Fruit fly (Drosophila melanogaster) whole organism, prepupa: ENCODE data around the gene e.
A peak's percentile ranks its signal among the peaks of the same experiment; 100 is the strongest.

Experiments used
- Blimp-1 ChIP-seq: fragments of 200-800 bp; sonication (Bioruptor generic); optimal IDR thresholded peaks from 3 replicates; lab custom pipeline; 2017; ENCODE audit warnings: missing biosample characterization, missing genetic modification characterization, mild to moderate bottlenecking, moderate library complexity, missing genetic modification reagents
- CG10631 ChIP-seq: fragments of 200-800 bp; sonication (Bioruptor generic); optimal IDR thresholded peaks from 2 replicates; lab custom pipeline; 2016; ENCODE audit warnings: missing biosample characterization, missing genetic modification characterization
- CG10669 ChIP-seq: fragments of 200-800 bp; sonication (Bioruptor generic); optimal IDR thresholded peaks from 3 replicates; lab custom pipeline; 2018; ENCODE audit warnings: missing biosample characterization, mild to moderate bottlenecking, missing genetic modification characterization, moderate library complexity
- CG11294 ChIP-seq: fragments of 200-800 bp; sonication (Bioruptor generic); IDR thresholded peaks from 2 replicates; pipeline ENCODE4 v1.3.6; 2022; ENCODE audit warnings: missing biosample characterization, missing genetic modification characterization
- CG15336 ChIP-seq: fragments of 200-800 bp; sonication (Bioruptor generic); IDR thresholded peaks from 2 replicates; pipeline ENCODE4 v1.3.6; 2022; ENCODE audit warnings: missing biosample characterization, missing genetic modification characterization
- CG3032 ChIP-seq: fragments of 200-800 bp; optimal IDR thresholded peaks from 2 replicates; lab custom pipeline; 2019; ENCODE audit warnings: missing biosample characterization, mild to moderate bottlenecking, missing genetic modification characterization, moderate library complexity
- CG31627 ChIP-seq: fragments of 200-800 bp; sonication (Bioruptor generic); optimal IDR thresholded peaks from 3 replicates; lab custom pipeline; 2016; ENCODE audit warnings: missing biosample characterization, missing genetic modification characterization
- CG32006 ChIP-seq: fragments of 200-800 bp; sonication (Bioruptor generic); optimal IDR thresholded peaks from 3 replicates; lab custom pipeline; 2017; ENCODE audit warnings: missing biosample characterization, mild to moderate bottlenecking, missing genetic modification characterization
- CG34406 ChIP-seq: fragments of 200-800 bp; sonication (Bioruptor generic); optimal IDR thresholded peaks from 3 replicates; lab custom pipeline; 2016; ENCODE audit warnings: missing biosample characterization, missing genetic modification characterization
- CG3919 ChIP-seq: fragments of 200-800 bp; sonication (Bioruptor generic); optimal IDR thresholded peaks from 3 replicates; lab custom pipeline; 2016; ENCODE audit warnings: missing biosample characterization, missing genetic modification characterization
- CG6163 ChIP-seq: fragments of 200-800 bp; sonication (Bioruptor generic); IDR thresholded peaks from 3 replicates; pipeline ENCODE4 v1.3.6; 2022; ENCODE audit warnings: missing biosample characterization, missing genetic modification characterization
- CG6276 ChIP-seq: fragments of 200-800 bp; sonication (Bioruptor generic); optimal IDR thresholded peaks from 2 replicates; lab custom pipeline; 2017; ENCODE audit warnings: missing biosample characterization, mild to moderate bottlenecking, missing genetic modification characterization
- CG6808 ChIP-seq: fragments of 200-800 bp; sonication (Bioruptor generic); optimal IDR thresholded peaks from 3 replicates; lab custom pipeline; 2017; ENCODE audit warnings: missing biosample characterization, missing genetic modification characterization, mild to moderate bottlenecking, moderate library complexity, missing genetic modification reagents
- CG7368 ChIP-seq: fragments of 200-800 bp; sonication (Bioruptor generic); optimal IDR thresholded peaks from 3 replicates; lab custom pipeline; 2016; ENCODE audit warnings: missing biosample characterization, missing genetic modification characterization
- CG8319 ChIP-seq: fragments of 200-800 bp; sonication (Bioruptor generic); optimal IDR thresholded peaks from 3 replicates; lab custom pipeline; 2016; ENCODE audit warnings: missing biosample characterization, missing genetic modification characterization
- CG8632 ChIP-seq: fragments of 200-800 bp; sonication (Bioruptor generic); optimal IDR thresholded peaks from 3 replicates; lab custom pipeline; 2016; ENCODE audit warnings: missing biosample characterization, missing genetic modification characterization
- CG9139 ChIP-seq: fragments of 200-800 bp; sonication (Bioruptor generic); optimal IDR thresholded peaks from 3 replicates; lab custom pipeline; 2017; ENCODE audit warnings: missing biosample characterization, mild to moderate bottlenecking, missing genetic modification characterization
- Eip75B ChIP-seq: fragments of 200-800 bp; sonication (Bioruptor generic); optimal IDR thresholded peaks from 3 replicates; lab custom pipeline; 2016; ENCODE audit warnings: missing biosample characterization, missing genetic modification characterization
- Eip93F ChIP-seq: fragments of 200-800 bp; sonication (Bioruptor generic); optimal IDR thresholded peaks from 2 replicates; lab custom pipeline; 2016; ENCODE audit warnings: missing biosample characterization, mild to moderate bottlenecking, missing genetic modification characterization
- Gug ChIP-seq: fragments of 200-800 bp; sonication (Bioruptor generic); IDR thresholded peaks from 2 replicates; pipeline ENCODE4 v1.3.6; 2022; ENCODE audit warnings: missing biosample characterization, missing genetic modification characterization
- Hr38 ChIP-seq: sonication (Bioruptor generic); optimal IDR thresholded peaks from 2 replicates; lab custom pipeline; 2016; ENCODE audit warnings: missing biosample characterization, missing genetic modification characterization
- Hr39 ChIP-seq: fragments of 200-800 bp; sonication (Bioruptor generic); optimal IDR thresholded peaks from 2 replicates; lab custom pipeline; 2016; ENCODE audit warnings: missing biosample characterization, missing genetic modification characterization
- Lpt ChIP-seq: fragments of 200-800 bp; sonication (Bioruptor generic); optimal IDR thresholded peaks from 3 replicates; lab custom pipeline; 2016; ENCODE audit warnings: missing biosample characterization, missing genetic modification characterization
- OdsH ChIP-seq: fragments of 200-800 bp; sonication (Bioruptor generic); optimal IDR thresholded peaks from 3 replicates; lab custom pipeline; 2016; ENCODE audit warnings: missing biosample characterization, missing genetic modification characterization
- Sox102F ChIP-seq: fragments of 200-800 bp; sonication (Bioruptor generic); optimal IDR thresholded peaks from 2 replicates; lab custom pipeline; 2016; ENCODE audit warnings: missing biosample characterization, mild to moderate bottlenecking, missing genetic modification characterization
- Sox14 ChIP-seq: fragments of 200-800 bp; sonication (Bioruptor generic); optimal IDR thresholded peaks from 3 replicates; lab custom pipeline; 2016; ENCODE audit warnings: missing biosample characterization, missing genetic modification characterization
- Sox15 ChIP-seq: fragments of 200-800 bp; sonication (Bioruptor generic); optimal IDR thresholded peaks from 3 replicates; lab custom pipeline; 2016; ENCODE audit warnings: missing biosample characterization, missing genetic modification characterization
- achi ChIP-seq: fragments of 200-800 bp; sonication (Bioruptor generic); optimal IDR thresholded peaks from 3 replicates; lab custom pipeline; 2016; ENCODE audit warnings: missing biosample characterization, missing genetic modification characterization
- cyc ChIP-seq: fragments of 200-800 bp; sonication (Bioruptor generic); optimal IDR thresholded peaks from 3 replicates; lab custom pipeline; 2016; ENCODE audit warnings: missing biosample characterization, missing genetic modification characterization
- dac ChIP-seq: fragments of 200-800 bp; sonication (Bioruptor generic); optimal IDR thresholded peaks from 2 replicates; lab custom pipeline; 2017; ENCODE audit warnings: missing biosample characterization, mild to moderate bottlenecking, missing genetic modification characterization
- fd59A ChIP-seq: fragments of 200-800 bp; sonication (Bioruptor generic); optimal IDR thresholded peaks from 2 replicates; lab custom pipeline; 2017; ENCODE audit warnings: missing biosample characterization, mild to moderate bottlenecking, missing genetic modification characterization, missing genetic modification reagents
- fd85E ChIP-seq: fragments of 200-800 bp; sonication (Bioruptor generic); optimal IDR thresholded peaks from 3 replicates; lab custom pipeline; 2016; ENCODE audit warnings: missing biosample characterization, missing genetic modification characterization
- fkh ChIP-seq: fragments of 200-800 bp; sonication (Bioruptor generic); optimal IDR thresholded peaks from 3 replicates; lab custom pipeline; 2017; ENCODE audit warnings: missing biosample characterization, mild to moderate bottlenecking, missing genetic modification characterization, moderate library complexity
- lz ChIP-seq: fragments of 200-800 bp; sonication (Bioruptor generic); optimal IDR thresholded peaks from 3 replicates; lab custom pipeline; 2016; ENCODE audit warnings: missing biosample characterization, missing genetic modification characterization
- salr ChIP-seq, 2 experiments: fragments of 200-800 bp; sonication (Bioruptor generic); optimal IDR thresholded peaks; 3 replicates each; lab custom pipeline; 2016 to 2018; ENCODE audit warnings: missing biosample characterization in 2 of 2, missing genetic modification characterization in 2 of 2, mild to moderate bottlenecking in 1 of 2
- spab ChIP-seq: fragments of 200-800 bp; sonication (Bioruptor generic); optimal IDR thresholded peaks from 2 replicates; lab custom pipeline; 2017; ENCODE audit warnings: missing biosample characterization, mild to moderate bottlenecking, missing genetic modification characterization, missing genetic modification reagents
- ss ChIP-seq, 2 experiments: fragments of 200-800 bp; sonication (Bioruptor generic); optimal IDR thresholded peaks; 2 replicates in 1 of 2; 3 replicates in 1 of 2; lab custom pipeline; 2017 to 2018; ENCODE audit warnings: mild to moderate bottlenecking in 2 of 2, missing biosample characterization in 2 of 2, missing genetic modification characterization in 2 of 2, moderate library complexity in 1 of 2
- vri ChIP-seq: fragments of 200-800 bp; sonication (Bioruptor generic); optimal IDR thresholded peaks from 3 replicates; lab custom pipeline; 2016; ENCODE audit warnings: missing biosample characterization, mild to moderate bottlenecking, missing genetic modification characterization

Gene e

dm6 chr3R:21195210-21195967 is 41.6 kb downstream of the e start (continued):
- peak; percentile 42 for TF ChIP-seq CG6808 (GFP tag; lab: Kevin White, UChicago)
- peak; percentile 41 for TF ChIP-seq CG31627 (GFP tag; lab: Kevin White, UChicago)
- TF ChIP-seq fd85E (GFP tag; lab: Kevin White, UChicago) = no peak
- no peak for TF ChIP-seq CG8319
- peak; percentile 34 for TF ChIP-seq CG3032
- peak in 1 of 2 experiments; percentile 38 for TF ChIP-seq salr (GFP tag; optimal IDR thresholded peaks at IDR 0.05; lab: Kevin White, UChicago)
- TF ChIP-seq spab = peak; percentile 33
- TF ChIP-seq Eip93F (GFP tag; lab: Kevin White, UChicago) = no peak
- TF ChIP-seq Sox102F (GFP tag; lab: Kevin White, UChicago) = peak; percentile 40
- peak; percentile 20 for TF ChIP-seq CG6276
- no peak for TF ChIP-seq Gug (GFP tag; lab: Robert Waterston, UW)
- TF ChIP-seq cyc (GFP tag; lab: Kevin White, UChicago) = peak; percentile 8
- peak in 1 of 2 experiments; percentile 37 for TF ChIP-seq ss (GFP tag; optimal IDR thresholded peaks at IDR 0.05; lab: Kevin White, UChicago)
- peak; percentile 11 for TF ChIP-seq dac (GFP tag; lab: Kevin White, UChicago)
- no peak for TF ChIP-seq CG7368 (GFP tag; lab: Kevin White, UChicago)
- peak; percentile 44 for TF ChIP-seq CG3919
- peak; percentile 32 for TF ChIP-seq CG10631
- no peak for TF ChIP-seq Lpt (GFP tag; lab: Kevin White, UChicago)
- peak; percentile 44 for TF ChIP-seq Sox14 (GFP tag; lab: Kevin White, UChicago)
- TF ChIP-seq achi (GFP tag; lab: Kevin White, UChicago) = peak; percentile 42
- TF ChIP-seq Blimp-1 (GFP tag; lab: Kevin White, UChicago) = no peak
- TF ChIP-seq CG6163 (GFP tag; lab: Robert Waterston, UW) = peak; percentile 71
- TF ChIP-seq CG15336 (GFP tag; lab: Robert Waterston, UW) = peak; percentile 84
- TF ChIP-seq Sox15 (GFP tag; lab: Kevin White, UChicago) = no peak
- TF ChIP-seq CG34406 (GFP tag; lab: Kevin White, UChicago) = peak; percentile 22
- TF ChIP-seq CG8632 (GFP tag; lab: Kevin White, UChicago) = no peak
- TF ChIP-seq OdsH = peak; percentile 58
- no peak for TF ChIP-seq CG9139 (GFP tag; lab: Kevin White, UChicago)
- peak; percentile 40 for TF ChIP-seq Hr39 (GFP tag; lab: Kevin White, UChicago)
- no peak for TF ChIP-seq vri (GFP tag; lab: Kevin White, UChicago)
- TF ChIP-seq CG10669 (GFP tag; lab: Kevin White, UChicago) = peak; percentile 29
- TF ChIP-seq Hr38 (GFP tag; lab: Kevin White, UChicago) = no peak
- peak; percentile 65 for TF ChIP-seq CG32006 (GFP tag; lab: Kevin White, UChicago)
- peak; percentile 21 for TF ChIP-seq fd59A (GFP tag; lab: Kevin White, UChicago)
- peak; percentile 33 for TF ChIP-seq Eip75B (GFP tag; lab: Kevin White, UChicago)
- peak; percentile 38 for TF ChIP-seq lz (GFP tag; lab: Kevin White, UChicago)
- TF ChIP-seq CG11294 = peak; percentile 47; the same call in 1 of the 2 replicates

dm6 chr3R:21193742-21194141 is 43.2 kb downstream of the e start:
- TF ChIP-seq CG6808 (GFP tag; lab: Kevin White, UChicago) (no peak), fkh (peak; percentile 76), CG6163 (GFP tag; lab: Robert Waterston, UW) (0 out of 3 replicates have a peak, but pooled peaks have one; percentile 33)
- TF ChIP-seq, all 60 proteins: peak for 2
